Worm (Caenorhabditis elegans) whole organism, young adult: Measurements from ENCODE around the gene pkg-2.

Experiments
- B0336.3 ChIP-seq: fragments of 200-800 bp; sonication (Bioruptor generic); IDR thresholded peaks from 2 replicates; pipeline ENCODE4 v1.3.6; 2022; ENCODE audit warnings: missing genetic modification characterization, missing compliant biosample characterization
- C17E4.6 ChIP-seq: fragments of 200-800 bp; sonication (Bioruptor generic); IDR thresholded peaks from 2 replicates; pipeline ENCODE4 v1.3.6; 2022; ENCODE audit warnings: missing genetic modification reagents, missing genetic modification characterization, missing compliant biosample characterization
- F49E8.2 ChIP-seq: sonication (generic microtip); optimal IDR thresholded peaks from 3 replicates; lab custom pipeline; 2017; ENCODE audit warnings: missing genetic modification characterization, mild to moderate bottlenecking, missing compliant biosample characterization, antibody characterized with exemption, moderate library complexity; ENCODE audit not compliant: insufficient read depth
- ceh-100 ChIP-seq: fragments of 200-800 bp; sonication (Bioruptor generic); IDR thresholded peaks from 2 replicates; pipeline ENCODE4 v1.3.6; 2022; ENCODE audit warnings: missing genetic modification reagents, missing genetic modification characterization, missing compliant biosample characterization
- dpl-1 ChIP-seq: fragments of 150-350 bp; optimal IDR thresholded peaks from 2 replicates; lab custom pipeline; 2014; ENCODE audit warnings: missing biosample characterization, missing genetic modification reagents, missing genetic modification characterization
- ekl-4 ChIP-seq: fragments of 200-800 bp; sonication (Bioruptor generic); IDR thresholded peaks from 2 replicates; pipeline ENCODE4 v1.3.6; 2022; ENCODE audit warnings: missing genetic modification reagents, missing genetic modification characterization, missing compliant biosample characterization
- ets-4 ChIP-seq: fragments of 200-800 bp; sonication (Bioruptor generic); optimal IDR thresholded peaks from 2 replicates; lab custom pipeline; 2018; ENCODE audit warnings: mild to moderate bottlenecking, missing genetic modification characterization, missing compliant biosample characterization
- nhr-27 ChIP-seq: fragments of 200-800 bp; sonication (Bioruptor generic); optimal IDR thresholded peaks from 2 replicates; lab custom pipeline; 2018; ENCODE audit warnings: mild to moderate bottlenecking, missing genetic modification characterization, moderate library complexity, missing compliant biosample characterization
- pha-4 ChIP-seq: fragments of 150-350 bp; sonication (generic microtip); optimal IDR thresholded peaks from 2 replicates; lab custom pipeline; 2014; ENCODE audit warnings: missing biosample characterization, missing genetic modification reagents, missing genetic modification characterization
- unc-62 ChIP-seq: fragments of 150-350 bp; optimal IDR thresholded peaks from 2 replicates; lab custom pipeline; 2014; ENCODE audit warnings: missing biosample characterization, missing genetic modification reagents, missing genetic modification characterization

DNA sequence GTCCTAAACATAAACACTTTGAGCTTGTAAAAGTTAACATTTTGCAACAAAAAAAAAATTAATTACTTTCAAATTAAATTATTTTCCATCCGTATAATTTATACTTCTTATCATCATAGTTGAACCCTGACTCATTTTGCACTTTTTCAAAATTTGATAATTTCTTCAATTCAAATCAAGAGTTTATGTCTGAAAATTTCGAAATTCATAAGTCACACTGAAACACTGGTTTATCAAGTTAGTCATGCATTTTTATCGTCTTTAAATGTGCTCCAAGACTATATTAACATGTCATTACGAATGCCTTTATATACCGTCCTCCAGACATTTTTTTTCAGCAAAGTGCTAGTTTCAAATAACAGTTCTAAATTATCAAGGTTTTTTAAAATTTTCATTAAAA, 19.0 kb downstream of the pkg-2 start:
- TF ChIP-seq ets-4 (GFP tag; lab: Kevin White, UChicago) (no peak), ceh-100 (GFP tag; lab: Robert Waterston, UW) (no peak), ekl-4 (GFP tag; lab: Robert Waterston, UW) (no peak), B0336.3 (GFP tag; lab: Robert Waterston, UW) (no peak), dpl-1 (GFP tag; lab: Kevin White, UChicago) (no peak), unc-62 (GFP tag; lab: Kevin White, UChicago) (no peak), pha-4 (tag; lab: Kevin White, UChicago) (no peak), C17E4.6 (no peak), F49E8.2 (tag; lab: Kevin White, UChicago) (no peak), nhr-27 (tag; lab: Kevin White, UChicago) (no peak)
